Worm (Caenorhabditis elegans): ENCODE results near the gene R02D5.24.

The R02D5.24 gene

ce11 chrV:14468196-14468874 lies 32.8 kb upstream of the R02D5.24 start, which contains the start of gene srz-97 (continued):
- TF ChIP-seq lin-40 (tag; optimal IDR thresholded peaks at IDR 0.05) (no peak), rpc-1 (optimal IDR thresholded peaks at IDR 0.05) (no peak), rpc-1 (tag; optimal IDR thresholded peaks at IDR 0.05) (no peak), let-526 (GFP tag; IDR thresholded peaks at IDR 0.05) (no peak), ztf-25 (GFP tag; IDR thresholded peaks at IDR 0.05) (no peak), F39B2.1 (GFP tag; IDR thresholded peaks at IDR 0.05) (no peak), lsl-1 (GFP tag; optimal IDR thresholded peaks at IDR 0.05) (peak; percentile 59), athp-1 (tag; optimal IDR thresholded peaks at IDR 0.05) (peak; percentile 15), lin-54 (GFP tag; optimal IDR thresholded peaks at IDR 0.05) (peak; percentile 13), gei-17 (GFP tag; optimal IDR thresholded peaks at IDR 0.05) (no peak), lin-26 (GFP tag; IDR thresholded peaks at IDR 0.05) (peak; percentile 68; the same call in 1 of the 2 replicates), Y53G8AR.9 (GFP tag; conservative IDR thresholded peaks at IDR 0.05) (0 out of 2 replicates have a peak, but pooled peaks have one; percentile 61), ztf-26 (tag; optimal IDR thresholded peaks at IDR 0.05) (no peak), F55B11.4 (tag; optimal IDR thresholded peaks at IDR 0.05; ENCODE audit: borderline replicate concordance, insufficient read depth) (no peak), cebp-1 (GFP tag; IDR thresholded peaks at IDR 0.05) (no peak), cebp-1 (tag; optimal IDR thresholded peaks at IDR 0.05) (no peak), aptf-2 (GFP tag; conservative IDR thresholded peaks at IDR 0.05) (peak; percentile 64; the same call in 1 of the 2 replicates), ceh-40 (GFP tag; IDR thresholded peaks at IDR 0.05) (0 out of 2 replicates have a peak, but pooled peaks have one; percentile 15), madf-3 (GFP tag; IDR thresholded peaks at IDR 0.05) (no peak), ceh-91 (GFP tag; IDR thresholded peaks at IDR 0.05) (no peak), C06A6.2 (GFP tag; conservative IDR thresholded peaks at IDR 0.05) (no peak), fkh-3 (tag; optimal IDR thresholded peaks at IDR 0.05) (no peak), dox-1 (GFP tag; IDR thresholded peaks at IDR 0.05) (peak; percentile 88), B0035.1 (tag; optimal IDR thresholded peaks at IDR 0.05) (no peak), tlf-1 (GFP tag; optimal IDR thresholded peaks at IDR 0.05) (no peak), pha-4 (tag; optimal IDR thresholded peaks at IDR 0.05) (no peak), nhr-90 (tag; optimal IDR thresholded peaks at IDR 0.05) (no peak), ccch-3 (GFP tag; optimal IDR thresholded peaks at IDR 0.05) (no peak), ztf-28 (GFP tag; IDR thresholded peaks at IDR 0.05) (no peak), hlh-12 (tag; optimal IDR thresholded peaks at IDR 0.05) (no peak), snpc-1.1 (tag; optimal IDR thresholded peaks at IDR 0.05; ENCODE audit: insufficient read depth) (peak; percentile 93), hmg-20 (GFP tag; IDR thresholded peaks at IDR 0.05) (0 out of 2 replicates have a peak, but pooled peaks have one; percentile 45), Y67H2A.10 (GFP tag; conservative IDR thresholded peaks at IDR 0.05) (no peak), lag-1 (GFP tag; IDR thresholded peaks at IDR 0.05) (no peak), sdz-38 (tag; optimal IDR thresholded peaks at IDR 0.05) (no peak), lsy-27 (tag; optimal IDR thresholded peaks at IDR 0.05; ENCODE audit: borderline replicate concordance, insufficient read depth) (no peak), ceh-58 (GFP tag; IDR thresholded peaks at IDR 0.05) (no peak), cebp-2 (GFP tag; IDR thresholded peaks at IDR 0.05) (no peak), dpl-1 (GFP tag; optimal IDR thresholded peaks at IDR 0.05) (no peak), xnd-1 (tag; optimal IDR thresholded peaks at IDR 0.05) (peak; percentile 21), madf-6 (GFP tag; IDR thresholded peaks at IDR 0.05) (peak; percentile 83), him-1 (tag; optimal IDR thresholded peaks at IDR 0.05) (peak; percentile 79), tbp1 (GFP tag; optimal IDR thresholded peaks at IDR 0.05) (peak; percentile 74), attf-6 (GFP tag; IDR thresholded peaks at IDR 0.05) (peak; percentile 84), zim-3 (tag; optimal IDR thresholded peaks at IDR 0.05) (no peak), attf-5 (GFP tag; optimal IDR thresholded peaks at IDR 0.05) (no peak), nhr-27 (tag; optimal IDR thresholded peaks at IDR 0.05) (no peak), nfyb-1 (GFP tag; IDR thresholded peaks at IDR 0.05) (peak; percentile 65), mel-28 (tag; optimal IDR thresholded peaks at IDR 0.05; ENCODE audit: borderline replicate concordance) (no peak)
